Worm (Caenorhabditis elegans): ENCODE data around the gene ZK185.2.

Gene ZK185.2

ce11 chrIV:4536247-4536646 lies at the start of gene ZK185.2:
Gene ZK185.2 (plus strand): TSS chrIV:4536547.
- TF ChIP-seq aha-1 (tag): peak; percentile 40
- no peak for TF ChIP-seq lin-29 (GFP tag; IDR thresholded peaks at IDR 0.05)

ce11 chrIV:4486738-4487137 lies 49.6 kb upstream of the ZK185.2 start, which contains the start of gene trx-3:
Gene trx-3 (plus strand): TSS chrIV:4487028.
- TF ChIP-seq aha-1 (tag): peak; percentile 55
- TF ChIP-seq dmd-6 (GFP tag; IDR thresholded peaks at IDR 0.05): peak; percentile 42; the same call in 1 of the 2 replicates
- no peak for TF ChIP-seq mes-2 (tag; optimal IDR thresholded peaks at IDR 0.05; ENCODE audit: poor library complexity, severe bottlenecking)
- TF ChIP-seq ceh-20 (GFP tag; IDR thresholded peaks at IDR 0.05): no peak
- TF ChIP-seq pqm-1 (tag; optimal IDR thresholded peaks at IDR 0.05): peak; percentile 75
- TF ChIP-seq unc-130 (GFP tag; optimal IDR thresholded peaks at IDR 0.05): no peak
- TF ChIP-seq dmd-9 (GFP tag; IDR thresholded peaks at IDR 0.05): no peak
- TF ChIP-seq unc-62 (GFP tag; optimal IDR thresholded peaks at IDR 0.05 in 1 of 2): peak in 1 of 2 experiments; percentile 91
- no peak for TF ChIP-seq unc-62 (tag; optimal IDR thresholded peaks at IDR 0.05)
- TF ChIP-seq hlh-11 (tag; optimal IDR thresholded peaks at IDR 0.05): peak; percentile 71
- TF ChIP-seq F49E8.2 (tag; optimal IDR thresholded peaks at IDR 0.05; ENCODE audit: borderline replicate concordance): no peak
- TF ChIP-seq daf-16 (GFP tag; optimal IDR thresholded peaks at IDR 0.05): no peak
- TF ChIP-seq daf-16 (tag; optimal IDR thresholded peaks at IDR 0.05): peak; percentile 50
- TF ChIP-seq dve-1 (tag; optimal IDR thresholded peaks at IDR 0.05; ENCODE audit: insufficient read depth): peak; percentile 51
- peak; percentile 62 for TF ChIP-seq nhr-28 (tag; optimal IDR thresholded peaks at IDR 0.05)
- no peak for TF ChIP-seq ceh-32 (tag; optimal IDR thresholded peaks at IDR 0.05; ENCODE audit: poor library complexity)
- TF ChIP-seq D1046.2 (GFP tag; IDR thresholded peaks at IDR 0.05): no peak
- no peak for TF ChIP-seq zip-2 (tag; optimal IDR thresholded peaks at IDR 0.05)

DNA sequence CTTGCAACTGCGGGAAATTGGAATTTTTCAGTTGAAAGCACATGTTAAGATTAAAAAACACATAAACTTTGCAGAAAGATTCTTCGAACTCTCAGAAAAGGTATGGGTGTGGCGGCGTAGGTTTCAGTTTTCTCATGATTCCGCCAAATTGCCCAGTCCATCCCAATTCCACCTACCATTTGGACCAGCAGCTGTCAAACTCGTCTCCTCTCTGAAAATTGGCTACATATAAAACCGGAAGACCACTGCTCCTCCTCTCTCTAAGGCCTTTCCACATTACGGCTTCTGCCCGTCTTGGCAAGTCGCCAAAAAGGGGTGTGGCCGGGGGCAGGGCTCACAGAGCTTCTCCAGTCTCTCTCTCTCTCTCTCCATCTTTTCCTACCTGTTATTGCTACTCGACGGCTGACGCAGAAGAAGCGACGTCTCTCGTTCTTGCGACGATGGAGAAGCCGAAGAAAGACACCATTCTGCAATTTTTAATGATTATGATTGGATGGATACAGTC lies 46.1 kb upstream of the ZK185.2 start, which contains the start of gene ZK180.7:
TSS of gene ZK180.7 (plus strand) at position 395 of the 505 bp plus-strand sequence.
- no peak for TF ChIP-seq Y5F2A.4 (GFP tag; optimal IDR thresholded peaks at IDR 0.05)
- TF ChIP-seq lim-7 (GFP tag; IDR thresholded peaks at IDR 0.05): no peak
- TF ChIP-seq set-16 (GFP tag; IDR thresholded peaks at IDR 0.05): peak; percentile 51
- peak in 1 of 2 experiments; percentile 61 for TF ChIP-seq unc-62 (GFP tag; optimal IDR thresholded peaks at IDR 0.05 in 1 of 2)
- TF ChIP-seq unc-62 (tag; optimal IDR thresholded peaks at IDR 0.05): no peak
- TF ChIP-seq T20F7.1 (GFP tag; optimal IDR thresholded peaks at IDR 0.05): no peak
- no peak for TF ChIP-seq nhr-28 (tag; optimal IDR thresholded peaks at IDR 0.05)

- TF ChIP-seq unc-62 (GFP tag; optimal IDR thresholded peaks at IDR 0.05 in 1 of 2) (peak in 1 of 2 experiments; percentile 10), unc-62 (tag; optimal IDR thresholded peaks at IDR 0.05) (no peak), ceh-32 (tag; optimal IDR thresholded peaks at IDR 0.05; ENCODE audit: poor library complexity) (no peak), fkh-10 (GFP tag; optimal IDR thresholded peaks at IDR 0.05) (peak; percentile 0), ces-1 (GFP tag; optimal IDR thresholded peaks at IDR 0.05) (peak; percentile 91), nhr-41 (GFP tag; IDR thresholded peaks at IDR 0.05) (no peak)
Observed at ce11 chrIV:4505078-4505477, 31.3 kb upstream of the ZK185.2 start.

DNA sequence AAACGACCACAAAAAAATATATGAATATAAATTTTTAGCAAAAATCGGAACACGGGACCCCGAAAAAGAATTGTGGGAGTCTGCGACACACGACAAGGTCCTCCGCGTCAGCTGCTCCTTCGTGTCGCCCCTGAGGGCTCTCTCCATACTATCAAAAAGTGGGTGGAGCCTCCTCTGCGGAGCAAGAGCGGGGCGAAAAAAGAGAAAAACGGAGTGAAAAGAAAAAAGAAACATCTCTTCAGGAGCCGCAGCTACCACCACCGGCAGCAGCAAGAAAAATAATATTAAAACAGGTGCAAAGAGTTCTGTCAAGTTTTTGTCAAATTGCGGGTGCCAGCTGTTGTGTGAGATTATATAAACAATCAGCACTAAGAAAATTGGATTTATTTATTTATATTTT lies 29.7 kb upstream of the ZK185.2 start, which contains the start of gene gbb-2:
TSS of gene gbb-2 (minus strand) at position 112 of the 400 bp plus-strand sequence.
- peak in 1 of 2 experiments; percentile 72 for TF ChIP-seq daf-16 (GFP tag; optimal IDR thresholded peaks at IDR 0.05)
- no peak for TF ChIP-seq daf-16 (tag; optimal IDR thresholded peaks at IDR 0.05)
- peak in 1 of 2 experiments; percentile 30 for TF ChIP-seq unc-62 (GFP tag; optimal IDR thresholded peaks at IDR 0.05 in 1 of 2)
- TF ChIP-seq unc-62 (tag; optimal IDR thresholded peaks at IDR 0.05): no peak
- TF ChIP-seq mes-2 (tag; optimal IDR thresholded peaks at IDR 0.05; ENCODE audit: poor library complexity, severe bottlenecking): peak; percentile 13
- no peak for TF ChIP-seq arid-1 (GFP tag; conservative IDR thresholded peaks at IDR 0.05)
- TF ChIP-seq hlh-11 (tag; optimal IDR thresholded peaks at IDR 0.05): peak; percentile 46
- TF ChIP-seq lsy-2 (tag; optimal IDR thresholded peaks at IDR 0.05): peak in 1 of 2 experiments; percentile 8
- peak; percentile 64 for TF ChIP-seq set-16 (GFP tag; IDR thresholded peaks at IDR 0.05)
- no peak for TF ChIP-seq madf-5 (GFP tag; IDR thresholded peaks at IDR 0.05)
- TF ChIP-seq nhr-6 (tag; optimal IDR thresholded peaks at IDR 0.05): no peak
- TF ChIP-seq gei-8 (GFP tag; optimal IDR thresholded peaks at IDR 0.05): no peak
- TF ChIP-seq nhr-41 (GFP tag; IDR thresholded peaks at IDR 0.05): no peak
- no peak for TF ChIP-seq mxl-2 (GFP tag; conservative IDR thresholded peaks at IDR 0.05)
